Worm (Caenorhabditis elegans) whole organism, mixed stage, embryonic: ENCODE data around the gene T05A7.7.

ENCODE experiments used
- ces-1 ChIP-seq: fragments of 150-350 bp; optimal IDR thresholded peaks from 2 replicates; lab custom pipeline; 2014; ENCODE audit warnings: missing biosample characterization, missing genetic modification reagents, missing genetic modification characterization
- lin-13 ChIP-seq: fragments of 150-350 bp; optimal IDR thresholded peaks from 2 replicates; lab custom pipeline; 2014; ENCODE audit warnings: missing biosample characterization, missing genetic modification characterization
- nhr-12 ChIP-seq: fragments of 150-350 bp; optimal IDR thresholded peaks from 2 replicates; lab custom pipeline; 2014; ENCODE audit warnings: missing biosample characterization, missing genetic modification characterization
- nhr-76 ChIP-seq: sonication (generic microtip); optimal IDR thresholded peaks from 2 replicates; lab custom pipeline; 2017; ENCODE audit warnings: missing biosample characterization, missing genetic modification characterization

DNA sequence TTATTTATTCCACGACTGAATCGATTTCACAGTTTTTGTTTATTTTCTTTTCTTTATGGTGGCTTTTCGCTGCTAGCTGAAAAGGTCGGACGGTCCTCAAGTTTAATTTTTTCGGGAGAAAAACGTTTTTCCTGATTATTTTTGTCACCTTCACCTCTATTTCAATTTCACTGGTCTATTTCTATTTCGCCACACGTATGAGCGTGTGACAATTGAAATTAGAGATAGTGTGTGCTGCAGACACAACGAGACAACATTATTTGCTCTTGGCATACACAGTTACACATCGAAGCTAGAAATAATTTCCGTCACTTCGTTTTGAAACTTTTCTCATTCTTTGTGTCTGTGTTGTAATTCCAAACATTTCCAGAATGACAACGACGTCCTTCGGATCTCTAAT, 34.4 kb upstream of the T05A7.7 start, which contains the start of gene F41C3.8:
- TF ChIP-seq ces-1 (no peak), nhr-76 (tag; lab: Kevin White, UChicago) (no peak), nhr-12 (no peak), lin-13 (tag; lab: Kevin White, UChicago) (no peak)
